Fruit fly (Drosophila melanogaster) whole organism, prepupa: Measurements from ENCODE around the gene PLCXD.

Experiments used
- Blimp-1 ChIP-seq: fragments of 200-800 bp; sonication (Bioruptor generic); optimal IDR thresholded peaks from 3 replicates; lab custom pipeline; 2017; ENCODE audit warnings: missing biosample characterization, missing genetic modification characterization, mild to moderate bottlenecking, moderate library complexity, missing genetic modification reagents
- CG6854 ChIP-seq: fragments of 200-800 bp; sonication (Bioruptor generic); optimal IDR thresholded peaks from 2 replicates; lab custom pipeline; 2017; ENCODE audit warnings: missing biosample characterization, mild to moderate bottlenecking, missing genetic modification characterization
- Eip75B ChIP-seq: fragments of 200-800 bp; sonication (Bioruptor generic); optimal IDR thresholded peaks from 3 replicates; lab custom pipeline; 2016; ENCODE audit warnings: missing biosample characterization, missing genetic modification characterization
- Gug ChIP-seq: fragments of 200-800 bp; sonication (Bioruptor generic); IDR thresholded peaks from 2 replicates; pipeline ENCODE4 v1.3.6; 2022; ENCODE audit warnings: missing biosample characterization, missing genetic modification characterization
- OdsH ChIP-seq: fragments of 200-800 bp; sonication (Bioruptor generic); optimal IDR thresholded peaks from 3 replicates; lab custom pipeline; 2016; ENCODE audit warnings: missing biosample characterization, missing genetic modification characterization
- Sox15 ChIP-seq: fragments of 200-800 bp; sonication (Bioruptor generic); optimal IDR thresholded peaks from 3 replicates; lab custom pipeline; 2016; ENCODE audit warnings: missing biosample characterization, missing genetic modification characterization
- achi ChIP-seq: fragments of 200-800 bp; sonication (Bioruptor generic); optimal IDR thresholded peaks from 3 replicates; lab custom pipeline; 2016; ENCODE audit warnings: missing biosample characterization, missing genetic modification characterization
- vri ChIP-seq: fragments of 200-800 bp; sonication (Bioruptor generic); optimal IDR thresholded peaks from 3 replicates; lab custom pipeline; 2016; ENCODE audit warnings: missing biosample characterization, mild to moderate bottlenecking, missing genetic modification characterization

dm6 chr2L:12045941-12046855 is 3.0 kb upstream of the PLCXD start, which contains the start of gene CG6770:
- TF ChIP-seq CG6854 (GFP tag; lab: Kevin White, UChicago), result peak; percentile 31
- TF ChIP-seq Sox15 (GFP tag; lab: Kevin White, UChicago), result peak; percentile 61
- TF ChIP-seq achi, result peak; percentile 88
- peak; percentile 87 for TF ChIP-seq vri (GFP tag; lab: Kevin White, UChicago)
- TF ChIP-seq Eip75B (GFP tag; lab: Kevin White, UChicago), result peak; percentile 85
- TF ChIP-seq Gug, result peak; percentile 76
- peak; percentile 87 for TF ChIP-seq OdsH (GFP tag; lab: Kevin White, UChicago)
- peak; percentile 75 for TF ChIP-seq Blimp-1 (GFP tag; lab: Kevin White, UChicago)
